Worm (Caenorhabditis elegans) whole organism, mixed stage, embryonic: ENCODE data around the gene T22F7.1.

ENCODE experiments used
- M03D4.4 ChIP-seq: sonication (generic microtip); optimal IDR thresholded peaks from 2 replicates; lab custom pipeline; 2017; ENCODE audit warnings: mild to moderate bottlenecking, missing genetic modification characterization, missing compliant biosample characterization
- bed-3 ChIP-seq: fragments of 200-800 bp; sonication (Bioruptor generic); optimal IDR thresholded peaks from 3 replicates; lab custom pipeline; 2018; ENCODE audit warnings: mild to moderate bottlenecking, missing genetic modification characterization, moderate library complexity, missing compliant biosample characterization
- blmp-1 ChIP-seq: fragments of 150-350 bp; optimal IDR thresholded peaks from 2 replicates; lab custom pipeline; 2014; ENCODE audit warnings: missing biosample characterization, missing genetic modification characterization
- ceh-39 ChIP-seq: fragments of 150-350 bp; optimal IDR thresholded peaks from 2 replicates; lab custom pipeline; 2014; ENCODE audit warnings: missing biosample characterization, missing genetic modification characterization
- ceh-43 ChIP-seq: fragments of 200-800 bp; sonication (Bioruptor generic); optimal IDR thresholded peaks from 2 replicates; lab custom pipeline; 2018; ENCODE audit warnings: mild to moderate bottlenecking, missing genetic modification characterization, moderate library complexity, missing compliant biosample characterization
- ceh-83 ChIP-seq: fragments of 200-800 bp; sonication (Bioruptor generic); optimal IDR thresholded peaks from 2 replicates; lab custom pipeline; 2018; ENCODE audit warnings: mild to moderate bottlenecking, missing genetic modification characterization, missing compliant biosample characterization
- ces-1 ChIP-seq: fragments of 150-350 bp; optimal IDR thresholded peaks from 2 replicates; lab custom pipeline; 2014; ENCODE audit warnings: missing biosample characterization, missing genetic modification reagents, missing genetic modification characterization
- cnd-1 ChIP-seq: fragments of 200-800 bp; sonication (Bioruptor generic); optimal IDR thresholded peaks from 2 replicates; lab custom pipeline; 2018; ENCODE audit warnings: mild to moderate bottlenecking, missing genetic modification characterization, missing compliant biosample characterization
- drap-1 ChIP-seq: fragments of 200-800 bp; sonication (Bioruptor generic); optimal IDR thresholded peaks from 3 replicates; lab custom pipeline; 2018; ENCODE audit warnings: mild to moderate bottlenecking, missing genetic modification characterization, missing compliant biosample characterization
- elt-1 ChIP-seq: sonication (generic microtip); optimal IDR thresholded peaks from 2 replicates; lab custom pipeline; 2017; ENCODE audit warnings: missing genetic modification characterization, mild to moderate bottlenecking, missing compliant biosample characterization, antibody characterized with exemption, moderate library complexity, borderline replicate concordance; ENCODE audit not compliant: insufficient read depth
- elt-3 ChIP-seq: fragments of 150-350 bp; optimal IDR thresholded peaks from 2 replicates; lab custom pipeline; 2014; ENCODE audit warnings: missing biosample characterization, missing genetic modification characterization
- flh-1 ChIP-seq: fragments of 200-800 bp; sonication (Bioruptor generic); optimal IDR thresholded peaks from 2 replicates; lab custom pipeline; 2018; ENCODE audit warnings: mild to moderate bottlenecking, missing genetic modification characterization, moderate library complexity, missing compliant biosample characterization
- ham-2 ChIP-seq: fragments of 200-800 bp; sonication (Bioruptor generic); optimal IDR thresholded peaks from 2 replicates; lab custom pipeline; 2018; ENCODE audit warnings: mild to moderate bottlenecking, missing genetic modification characterization, missing compliant biosample characterization
- hlh-1 ChIP-seq: fragments of 150-350 bp; optimal IDR thresholded peaks from 2 replicates; lab custom pipeline; 2014; ENCODE audit warnings: missing biosample characterization, missing genetic modification reagents, missing genetic modification characterization
- lin-13 ChIP-seq: fragments of 150-350 bp; optimal IDR thresholded peaks from 2 replicates; lab custom pipeline; 2014; ENCODE audit warnings: missing biosample characterization, missing genetic modification characterization
- lin-32 ChIP-seq: fragments of 200-800 bp; sonication (Bioruptor generic); optimal IDR thresholded peaks from 2 replicates; lab custom pipeline; 2018; ENCODE audit warnings: mild to moderate bottlenecking, missing genetic modification characterization, missing compliant biosample characterization
- lsy-2 ChIP-seq: fragments of 150-350 bp; optimal IDR thresholded peaks from 2 replicates; lab custom pipeline; 2014; ENCODE audit warnings: missing biosample characterization, missing genetic modification characterization
- mab-5 ChIP-seq: fragments of 150-350 bp; optimal IDR thresholded peaks from 2 replicates; lab custom pipeline; 2014; ENCODE audit warnings: missing biosample characterization, missing genetic modification characterization
- mep-1 ChIP-seq: fragments of 150-350 bp; optimal IDR thresholded peaks from 2 replicates; lab custom pipeline; 2017; ENCODE audit warnings: missing biosample characterization, missing genetic modification reagents, missing genetic modification characterization, inconsistent platforms
- mls-2 ChIP-seq: sonication (generic microtip); optimal IDR thresholded peaks from 2 replicates; lab custom pipeline; 2016; ENCODE audit warnings: mild to moderate bottlenecking, missing genetic modification characterization, moderate library complexity, missing compliant biosample characterization
- nhr-12 ChIP-seq: fragments of 150-350 bp; optimal IDR thresholded peaks from 2 replicates; lab custom pipeline; 2014; ENCODE audit warnings: missing biosample characterization, missing genetic modification characterization
- nhr-2 ChIP-seq: fragments of 150-350 bp; optimal IDR thresholded peaks from 2 replicates; lab custom pipeline; 2014; ENCODE audit warnings: missing biosample characterization, missing genetic modification characterization
- nhr-237 ChIP-seq: fragments of 150-350 bp; optimal IDR thresholded peaks from 2 replicates; lab custom pipeline; 2014; ENCODE audit warnings: missing biosample characterization, missing genetic modification characterization
- nhr-28 ChIP-seq: fragments of 150-350 bp; optimal IDR thresholded peaks from 2 replicates; lab custom pipeline; 2014; ENCODE audit warnings: missing biosample characterization, missing genetic modification characterization
- nhr-76 ChIP-seq: sonication (generic microtip); optimal IDR thresholded peaks from 2 replicates; lab custom pipeline; 2017; ENCODE audit warnings: missing biosample characterization, missing genetic modification characterization
- pha-4 ChIP-seq: fragments of 150-350 bp; optimal IDR thresholded peaks from 2 replicates; lab custom pipeline; 2018; ENCODE audit warnings: missing biosample characterization, missing genetic modification reagents, missing genetic modification characterization
- sem-2 ChIP-seq: fragments of 200-800 bp; sonication (Bioruptor generic); optimal IDR thresholded peaks from 2 replicates; lab custom pipeline; 2018; ENCODE audit warnings: mild to moderate bottlenecking, missing genetic modification characterization, missing compliant biosample characterization
- snpc-4 ChIP-seq: fragments of 150-350 bp; optimal IDR thresholded peaks from 2 replicates; lab custom pipeline; 2014; ENCODE audit warnings: missing biosample characterization, missing genetic modification characterization
- sptf-1 ChIP-seq: sonication (generic microtip); optimal IDR thresholded peaks from 2 replicates; lab custom pipeline; 2017; ENCODE audit warnings: mild to moderate bottlenecking, missing genetic modification characterization, moderate library complexity, missing compliant biosample characterization
- tbx-8 ChIP-seq: fragments of 200-800 bp; sonication (Bioruptor generic); optimal IDR thresholded peaks from 2 replicates; lab custom pipeline; 2018; ENCODE audit warnings: mild to moderate bottlenecking, missing genetic modification characterization, moderate library complexity, missing compliant biosample characterization
- unc-120 ChIP-seq: sonication (generic microtip); optimal IDR thresholded peaks from 2 replicates; lab custom pipeline; 2017; ENCODE audit warnings: missing genetic modification characterization, missing compliant biosample characterization; ENCODE audit not compliant: poor library complexity, severe bottlenecking
- unc-39 ChIP-seq: fragments of 150-350 bp; optimal IDR thresholded peaks from 2 replicates; lab custom pipeline; 2014; ENCODE audit warnings: missing biosample characterization, missing genetic modification characterization
- unc-62 ChIP-seq: fragments of 150-350 bp; optimal IDR thresholded peaks from 2 replicates; lab custom pipeline; 2014; ENCODE audit warnings: missing biosample characterization, missing genetic modification reagents, missing genetic modification characterization
- zip-8 ChIP-seq: fragments of 150-350 bp; optimal IDR thresholded peaks from 2 replicates; lab custom pipeline; 2014; ENCODE audit warnings: missing biosample characterization, missing genetic modification characterization
- ztf-11 ChIP-seq: fragments of 150-350 bp; optimal IDR thresholded peaks from 2 replicates; lab custom pipeline; 2014; ENCODE audit warnings: missing biosample characterization, missing genetic modification characterization

T22F7.1 gene

DNA sequence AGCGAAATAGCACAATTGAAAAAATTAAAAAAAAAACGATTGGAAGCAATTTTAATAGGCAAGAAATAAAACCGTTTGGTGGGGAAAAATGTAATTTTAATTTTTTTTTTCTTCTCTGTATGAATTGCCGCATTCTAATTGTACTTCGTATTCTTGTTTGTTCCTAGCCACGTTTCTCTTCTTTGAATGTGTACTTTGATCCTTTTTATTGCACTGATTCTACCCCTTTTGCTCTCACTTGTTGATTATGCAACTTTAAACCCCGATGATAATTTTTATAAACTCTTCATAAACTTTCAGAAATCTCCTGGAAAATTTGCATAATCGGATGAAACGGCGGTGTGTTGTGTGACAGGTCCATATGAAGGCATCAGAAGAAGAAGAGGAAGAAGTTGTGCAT is at the start of gene T22F7.1:
Gene T22F7.1, plus strand, starts transcription at position 301 of the 400 bp plus-strand sequence.
- TF ChIP-seq nhr-28 (tag; lab: Kevin White, UChicago) (no peak), unc-120 (no peak), elt-1 (no peak), ceh-39 (tag; lab: Kevin White, UChicago) (no peak), unc-39 (tag; lab: Kevin White, UChicago) (no peak), mep-1 (tag; lab: Kevin White, UChicago) (no peak), ceh-43 (GFP tag; lab: Kevin White, UChicago) (no peak), snpc-4 (no peak), lin-32 (GFP tag; lab: Kevin White, UChicago) (no peak), ces-1 (no peak), lin-13 (tag; lab: Kevin White, UChicago) (no peak), M03D4.4 (no peak), mab-5 (no peak), tbx-8 (GFP tag; lab: Kevin White, UChicago) (no peak), lsy-2 (no peak), drap-1 (GFP tag; lab: Kevin White, UChicago) (no peak), nhr-76 (tag; lab: Kevin White, UChicago) (no peak), ceh-83 (no peak), mls-2 (tag; lab: Kevin White, UChicago) (no peak), zip-8 (no peak)

ce11 chrIII:502583-502982 is 39.3 kb upstream of the T22F7.1 start:
- peak; percentile 47 for TF ChIP-seq unc-62 (GFP tag; lab: Kevin White, UChicago)
- no peak for TF ChIP-seq ztf-11 (tag; lab: Kevin White, UChicago)
- TF ChIP-seq tbx-8 (GFP tag; lab: Kevin White, UChicago): peak; percentile 48
- TF ChIP-seq mls-2 (tag; lab: Kevin White, UChicago): peak; percentile 91
- peak; percentile 71 for TF ChIP-seq sem-2 (GFP tag; lab: Kevin White, UChicago)
- peak; percentile 63 for TF ChIP-seq flh-1
- TF ChIP-seq sptf-1 (tag; lab: Kevin White, UChicago): peak; percentile 95
- peak; percentile 94 for TF ChIP-seq unc-120
- peak; percentile 38 for TF ChIP-seq nhr-28 (tag; lab: Kevin White, UChicago)
- peak; percentile 53 for TF ChIP-seq nhr-237 (tag; lab: Kevin White, UChicago)
- TF ChIP-seq ceh-43 (GFP tag; lab: Kevin White, UChicago): peak; percentile 83
- no peak for TF ChIP-seq lsy-2
- no peak for TF ChIP-seq mab-5
- TF ChIP-seq cnd-1: peak; percentile 91
- peak; percentile 59 for TF ChIP-seq lin-13 (tag; lab: Kevin White, UChicago)
- TF ChIP-seq M03D4.4: peak; percentile 88
- no peak for TF ChIP-seq elt-1
- no peak for TF ChIP-seq hlh-1 (tag; lab: Kevin White, UChicago)
- no peak for TF ChIP-seq nhr-12 (tag; lab: Kevin White, UChicago)
- no peak for TF ChIP-seq ceh-39 (tag; lab: Kevin White, UChicago)
- TF ChIP-seq ham-2 (GFP tag; lab: Kevin White, UChicago): peak; percentile 72
- TF ChIP-seq ces-1: no peak
- TF ChIP-seq lin-32 (GFP tag; lab: Kevin White, UChicago): peak; percentile 87
- TF ChIP-seq nhr-2 (tag; lab: Kevin White, UChicago): no peak
- TF ChIP-seq elt-3 (tag; lab: Kevin White, UChicago): no peak
- TF ChIP-seq ceh-83: peak; percentile 94
- TF ChIP-seq bed-3 (GFP tag; lab: Kevin White, UChicago): peak; percentile 81
- no peak for TF ChIP-seq unc-39 (tag; lab: Kevin White, UChicago)
- peak; percentile 24 for TF ChIP-seq nhr-76 (tag; lab: Kevin White, UChicago)
- no peak for TF ChIP-seq zip-8
- TF ChIP-seq pha-4 (tag; lab: Kevin White, UChicago): peak; percentile 87
- no peak for TF ChIP-seq blmp-1 (tag; lab: Kevin White, UChicago)
- TF ChIP-seq snpc-4: no peak
- TF ChIP-seq drap-1 (GFP tag; lab: Kevin White, UChicago): peak; percentile 90
- peak; percentile 59 for TF ChIP-seq mep-1 (tag; lab: Kevin White, UChicago)

ce11 chrIII:509045-509444 is 32.8 kb upstream of the T22F7.1 start:
- TF ChIP-seq ces-1: no peak
- no peak for TF ChIP-seq pha-4 (tag; lab: Kevin White, UChicago)
- no peak for TF ChIP-seq sptf-1 (tag; lab: Kevin White, UChicago)
- TF ChIP-seq nhr-12 (tag; lab: Kevin White, UChicago): no peak
- no peak for TF ChIP-seq flh-1
- no peak for TF ChIP-seq nhr-28 (tag; lab: Kevin White, UChicago)
- no peak for TF ChIP-seq nhr-2 (tag; lab: Kevin White, UChicago)
- no peak for TF ChIP-seq tbx-8 (GFP tag; lab: Kevin White, UChicago)
- no peak for TF ChIP-seq sem-2 (GFP tag; lab: Kevin White, UChicago)
- TF ChIP-seq mab-5: no peak
- TF ChIP-seq unc-62 (GFP tag; lab: Kevin White, UChicago): no peak
- no peak for TF ChIP-seq elt-1
- no peak for TF ChIP-seq lin-32 (GFP tag; lab: Kevin White, UChicago)
- no peak for TF ChIP-seq hlh-1 (tag; lab: Kevin White, UChicago)
